Worm (Caenorhabditis elegans): ENCODE results near the gene gpch-1.

ce11 chrIII:4359900-4360299, 48.5 kb upstream of the gpch-1 start:
- no peak for TF ChIP-seq tab-1 (GFP tag; IDR thresholded peaks at IDR 0.05)
- TF ChIP-seq cog-1 (tag; optimal IDR thresholded peaks at IDR 0.05) = no peak
- TF ChIP-seq flt-1 (GFP tag; IDR thresholded peaks at IDR 0.05) = no peak
- TF ChIP-seq klf-2 (GFP tag; conservative IDR thresholded peaks at IDR 0.05) = no peak
- no peak for TF ChIP-seq med-1 (GFP tag; optimal IDR thresholded peaks at IDR 0.05; ENCODE audit: insufficient read depth)
- no peak for TF ChIP-seq ztf-29 (GFP tag; IDR thresholded peaks at IDR 0.05)
- TF ChIP-seq ztf-23 (GFP tag; IDR thresholded peaks at IDR 0.05) = no peak
- TF ChIP-seq ref-1 (GFP tag; conservative IDR thresholded peaks at IDR 0.05) = no peak
